Worm (Caenorhabditis elegans) whole organism, early embryonic: ENCODE data around the gene egl-20.

ENCODE experiments used
- ama-1 ChIP-seq: fragments of 150-350 bp; optimal IDR thresholded peaks from 2 replicates; lab custom pipeline; 2014
- flt-1 ChIP-seq: fragments of 200-800 bp; sonication (Bioruptor generic); IDR thresholded peaks from 2 replicates; pipeline ENCODE4 v1.3.6; 2022; ENCODE audit warnings: missing genetic modification characterization, missing compliant biosample characterization
- hmg-4 ChIP-seq: fragments of 200-800 bp; sonication (Bioruptor generic); optimal IDR thresholded peaks from 2 replicates; lab custom pipeline; 2018; ENCODE audit warnings: mild to moderate bottlenecking, missing genetic modification characterization, missing compliant biosample characterization
- scrt-1 ChIP-seq: fragments of 200-800 bp; sonication (Bioruptor generic); IDR thresholded peaks from 2 replicates; pipeline ENCODE4 v1.3.6; 2022; ENCODE audit warnings: missing genetic modification characterization, missing compliant biosample characterization

DNA sequence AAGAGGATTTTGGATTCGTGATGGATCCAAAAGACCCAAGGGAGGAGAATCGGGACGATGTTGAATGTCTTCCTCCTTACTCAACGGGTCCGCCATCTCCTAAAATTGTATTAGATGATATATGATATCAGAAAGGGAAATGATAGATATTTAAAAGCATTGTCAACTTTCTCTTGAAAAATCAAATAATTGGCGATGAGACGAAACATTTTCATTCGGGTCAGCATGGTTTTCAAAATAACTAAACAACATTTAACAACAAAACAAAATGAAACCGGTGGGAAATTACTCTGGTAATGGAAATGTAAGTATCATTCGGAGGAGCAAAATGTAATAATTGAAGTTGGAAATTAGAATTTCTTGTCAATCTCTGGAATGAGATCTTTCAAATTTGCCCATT, 18.8 kb downstream of the egl-20 start, which contains the start of gene pis-1:
- no peak for TF ChIP-seq hmg-4 (GFP tag; lab: Kevin White, UChicago)
- no peak for TF ChIP-seq scrt-1 (GFP tag; lab: Robert Waterston, UW)
- no peak for TF ChIP-seq flt-1 (GFP tag; lab: Robert Waterston, UW)
- TF ChIP-seq ama-1 (lab: Kevin White, UChicago): no peak
